Worm (Caenorhabditis elegans): Measurements from ENCODE around the gene kbp-3.

DNA sequence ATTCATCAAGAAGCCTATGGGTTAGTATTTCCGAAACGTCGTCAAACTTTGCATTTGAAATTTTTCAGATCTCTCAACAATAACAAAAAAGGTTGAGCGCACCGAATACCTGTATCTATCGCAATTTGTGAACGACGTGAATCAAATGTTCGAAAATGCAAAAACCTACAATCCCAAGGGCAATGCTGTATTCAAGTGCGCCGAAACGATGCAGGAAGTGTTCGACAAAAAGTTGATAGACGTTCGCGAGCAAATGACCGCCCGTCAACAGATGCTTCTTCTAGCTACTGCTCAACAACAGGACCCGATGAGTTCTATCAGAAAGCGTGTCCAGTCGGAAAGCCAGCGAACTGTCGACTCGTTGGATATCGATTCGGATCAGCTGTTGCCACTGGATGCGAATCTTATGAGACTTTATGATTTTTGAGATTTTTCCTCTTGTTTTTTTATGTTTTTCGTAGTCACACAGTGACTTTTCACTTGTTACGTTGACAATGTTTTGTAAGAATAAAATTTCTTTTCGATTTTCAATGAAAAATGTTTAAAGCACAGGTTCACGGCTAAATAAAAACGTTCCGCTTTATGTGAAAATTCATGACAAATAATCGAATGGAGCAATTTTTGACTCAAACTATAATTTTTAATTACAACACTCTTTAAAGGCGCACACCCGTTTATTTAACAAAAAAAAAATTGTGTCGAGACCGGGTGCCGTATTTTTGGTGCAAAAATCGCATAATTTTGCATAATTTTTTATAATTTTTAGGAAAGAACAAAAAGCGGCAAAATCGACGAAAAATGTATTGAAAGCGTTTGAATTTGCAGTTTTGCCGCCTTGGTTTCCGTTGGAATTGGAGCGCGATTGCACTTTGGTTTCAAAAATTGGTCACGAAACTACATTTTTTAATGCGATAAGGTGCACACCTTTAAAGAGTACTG, 17.7 kb upstream of the kbp-3 start:
- TF ChIP-seq ama-1 (optimal IDR thresholded peaks at IDR 0.05) (no peak), nhr-25 (tag; optimal IDR thresholded peaks at IDR 0.05; ENCODE audit: borderline replicate concordance, insufficient read depth) (peak; percentile 66), nhr-11 (tag; optimal IDR thresholded peaks at IDR 0.05) (no peak), pha-4 (GFP tag; IDR thresholded peaks at IDR 0.05) (peak; percentile 75; the same call in 1 of the 2 replicates), pha-4 (tag; optimal IDR thresholded peaks at IDR 0.05) (peak; percentile 68), saeg-2 (GFP tag; IDR thresholded peaks at IDR 0.05) (peak; percentile 76), D1046.2 (GFP tag; IDR thresholded peaks at IDR 0.05) (0 out of 2 replicates have a peak, but pooled peaks have one; percentile 9)

Data from whole organism, L4 larva.